Fruit fly (Drosophila melanogaster) whole organism, prepupa: ENCODE data around the gene CG7362.

ENCODE experiments used
- CG8119 ChIP-seq: fragments of 200-800 bp; sonication (Bioruptor generic); IDR thresholded peaks from 3 replicates; pipeline ENCODE4 v1.3.6; 2022; ENCODE audit warnings: missing biosample characterization, missing genetic modification characterization
- Eip75B ChIP-seq: fragments of 200-800 bp; sonication (Bioruptor generic); optimal IDR thresholded peaks from 3 replicates; lab custom pipeline; 2016; ENCODE audit warnings: missing biosample characterization, missing genetic modification characterization
- Eip78C ChIP-seq: fragments of 200-800 bp; sonication (Bioruptor generic); peaks from one replicate; lab custom pipeline; 2016; ENCODE audit warnings: missing biosample characterization, missing genetic modification characterization
- Met ChIP-seq: fragments of 200-800 bp; sonication (Bioruptor generic); optimal IDR thresholded peaks from 3 replicates; lab custom pipeline; 2016; ENCODE audit warnings: missing biosample characterization, missing genetic modification characterization
- Sox14 ChIP-seq: fragments of 200-800 bp; sonication (Bioruptor generic); optimal IDR thresholded peaks from 3 replicates; lab custom pipeline; 2016; ENCODE audit warnings: missing biosample characterization, missing genetic modification characterization
- fd85E ChIP-seq: fragments of 200-800 bp; sonication (Bioruptor generic); optimal IDR thresholded peaks from 3 replicates; lab custom pipeline; 2016; ENCODE audit warnings: missing biosample characterization, missing genetic modification characterization

DNA sequence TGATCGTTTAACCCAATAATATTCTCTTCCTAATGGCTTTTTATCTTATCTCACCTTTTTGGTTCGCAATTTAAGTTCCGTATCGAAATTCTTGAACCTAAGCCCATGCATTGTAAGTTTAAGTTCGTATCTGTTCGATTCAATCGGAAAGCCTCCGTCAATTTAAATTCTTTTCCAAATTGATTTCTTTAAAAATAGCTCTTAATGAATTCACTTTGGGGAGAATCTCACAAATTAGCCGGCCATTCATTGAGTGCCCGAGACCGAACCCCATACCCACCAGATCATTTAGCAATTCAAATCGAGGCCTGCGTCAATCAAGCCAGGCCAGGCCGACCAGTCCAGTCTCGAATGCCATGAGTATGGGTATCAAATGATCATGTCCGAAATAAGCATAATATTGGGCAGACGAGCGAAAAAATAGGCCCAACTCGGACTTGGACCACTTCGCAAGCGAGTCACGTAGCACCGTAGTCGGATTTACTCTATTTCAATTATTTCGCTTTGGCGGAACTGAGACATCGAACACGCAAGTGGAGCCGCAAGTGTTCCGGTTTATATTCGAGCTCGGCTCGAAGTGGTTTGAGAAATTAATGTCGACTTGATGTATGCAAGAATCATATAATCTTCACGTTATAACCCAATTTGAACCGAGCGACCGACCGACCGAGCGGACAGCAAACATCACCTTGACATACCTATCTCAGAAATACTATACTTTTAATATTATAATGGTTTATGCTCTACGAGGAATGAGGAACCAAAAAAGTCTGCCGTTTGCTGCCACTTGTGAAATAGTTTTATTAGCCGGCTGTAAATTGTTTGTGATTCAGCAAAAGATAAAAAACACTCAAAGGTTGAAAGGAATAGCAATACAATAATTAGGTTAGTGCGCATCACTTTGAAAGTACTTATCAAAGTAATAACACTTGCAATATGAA lies 46.3 kb downstream of the CG7362 start:
- no peak for TF ChIP-seq Eip75B (GFP tag; lab: Kevin White, UChicago)
- TF ChIP-seq Sox14 (GFP tag; lab: Kevin White, UChicago) = no peak
- no peak for TF ChIP-seq fd85E (GFP tag; lab: Kevin White, UChicago)
- no peak for TF ChIP-seq CG8119 (GFP tag; lab: Robert Waterston, UW)
- no peak for TF ChIP-seq Eip78C
- TF ChIP-seq Met = no peak
